Worm (Caenorhabditis elegans) whole organism, midembryonic: ENCODE measurements around the gene Y47D3A.34.
"Not testable (repeated sequence)": the region's sequence is repeated elsewhere in the genome, so short reads cannot be mapped to it uniquely, and the experiment has no call there.

Source experiments
- T22C8.4 ChIP-seq: fragments of 200-800 bp; sonication (Bioruptor generic); IDR thresholded peaks from 2 replicates; pipeline ENCODE4 v1.3.6; 2022; ENCODE audit warnings: missing genetic modification characterization, missing compliant biosample characterization
- cog-1 ChIP-seq: sonication (generic microtip); optimal IDR thresholded peaks from 2 replicates; lab custom pipeline; 2016; ENCODE audit warnings: missing genetic modification characterization, missing compliant biosample characterization
- flt-1 ChIP-seq: fragments of 200-800 bp; sonication (Bioruptor generic); IDR thresholded peaks from 2 replicates; pipeline ENCODE4 v1.3.6; 2022; ENCODE audit warnings: missing genetic modification characterization, missing compliant biosample characterization
- klf-2 ChIP-seq: fragments of 200-800 bp; sonication (Bioruptor generic); conservative IDR thresholded peaks from 2 replicates; pipeline ENCODE4 v1.3.6; 2022; ENCODE audit warnings: missing genetic modification reagents, missing genetic modification characterization, missing compliant biosample characterization
- med-1 ChIP-seq: sonication (generic microtip); optimal IDR thresholded peaks from 2 replicates; lab custom pipeline; 2017; ENCODE audit warnings: missing genetic modification characterization, mild to moderate bottlenecking, missing compliant biosample characterization, antibody characterized with exemption, missing genetic modification reagents; ENCODE audit not compliant: insufficient read depth
- ref-1 ChIP-seq: fragments of 200-800 bp; sonication (Bioruptor generic); conservative IDR thresholded peaks from 2 replicates; pipeline ENCODE4 v1.3.6; 2022; ENCODE audit warnings: missing genetic modification reagents, missing genetic modification characterization, missing compliant biosample characterization
- tab-1 ChIP-seq: fragments of 200-800 bp; sonication (Bioruptor generic); IDR thresholded peaks from 2 replicates; pipeline ENCODE4 v1.3.6; 2022; ENCODE audit warnings: missing genetic modification characterization, missing compliant biosample characterization
- ztf-23 ChIP-seq: fragments of 200-800 bp; sonication (Bioruptor generic); IDR thresholded peaks from 2 replicates; pipeline ENCODE4 v1.3.6; 2022; ENCODE audit warnings: missing genetic modification reagents, missing genetic modification characterization, missing compliant biosample characterization
- ztf-29 ChIP-seq: fragments of 200-800 bp; sonication (Bioruptor generic); IDR thresholded peaks from 2 replicates; pipeline ENCODE4 v1.3.6; 2022; ENCODE audit warnings: missing genetic modification reagents, missing genetic modification characterization, missing compliant biosample characterization

Y47D3A.34 gene

ce11 chrIII:11238309-11238708 is 3.6 kb upstream of the Y47D3A.34 start:
- TF ChIP-seq ztf-23 (GFP tag; lab: Robert Waterston, UW) (no peak), cog-1 (tag; lab: Kevin White, UChicago) (no peak), T22C8.4 (GFP tag; lab: Robert Waterston, UW) (no peak), flt-1 (GFP tag; lab: Robert Waterston, UW) (no peak), tab-1 (GFP tag; lab: Robert Waterston, UW) (no peak), med-1 (GFP tag; lab: Kevin White, UChicago) (no peak), klf-2 (no peak), ref-1 (GFP tag; lab: Robert Waterston, UW) (no peak)

ce11 chrIII:11237741-11238140 is 3.1 kb upstream of the Y47D3A.34 start:
- TF ChIP-seq cog-1 (tag; lab: Kevin White, UChicago): no peak
- no peak for TF ChIP-seq klf-2
- TF ChIP-seq flt-1 (GFP tag; lab: Robert Waterston, UW): no peak
- TF ChIP-seq T22C8.4 (GFP tag; lab: Robert Waterston, UW): no peak
- TF ChIP-seq med-1 (GFP tag; lab: Kevin White, UChicago): no peak
- TF ChIP-seq ref-1 (GFP tag; lab: Robert Waterston, UW): no peak
- TF ChIP-seq ztf-29 (GFP tag; lab: Robert Waterston, UW): no peak
- TF ChIP-seq tab-1 (GFP tag; lab: Robert Waterston, UW): no peak
- no peak for TF ChIP-seq ztf-23 (GFP tag; lab: Robert Waterston, UW)

- TF ChIP-seq flt-1 (GFP tag; lab: Robert Waterston, UW) (peak; percentile 59; the same call in 1 of the 2 replicates), ztf-29 (GFP tag; lab: Robert Waterston, UW) (no peak), tab-1 (GFP tag; lab: Robert Waterston, UW) (no peak), ztf-23 (GFP tag; lab: Robert Waterston, UW) (peak; percentile 74), T22C8.4 (GFP tag; lab: Robert Waterston, UW) (no peak), med-1 (GFP tag; lab: Kevin White, UChicago) (peak; percentile 58), cog-1 (tag; lab: Kevin White, UChicago) (no peak), ref-1 (GFP tag; lab: Robert Waterston, UW) (no peak), klf-2 (no peak)
These were observed 2.1 kb upstream of the Y47D3A.34 start, which contains the start of the genes Y47D3A.14 and aakb-2 for ce11 chrIII:11236788-11237187. TSS of gene Y47D3A.14 (minus strand) at chrIII:11236868. TSS of gene aakb-2 (plus strand) at chrIII:11237143.

ce11 chrIII:11231969-11232368 is 2.7 kb downstream of the Y47D3A.34 start, which contains the start of gene elo-8:
TSS of gene elo-8 (minus strand) at chrIII:11232069.
- TF ChIP-seq flt-1 (GFP tag; lab: Robert Waterston, UW) (no peak), ztf-23 (GFP tag; lab: Robert Waterston, UW) (no peak), cog-1 (tag; lab: Kevin White, UChicago) (no peak), ref-1 (GFP tag; lab: Robert Waterston, UW) (no peak), tab-1 (GFP tag; lab: Robert Waterston, UW) (no peak), med-1 (GFP tag; lab: Kevin White, UChicago) (no peak), klf-2 (no peak)

- TF ChIP-seq T22C8.4 (GFP tag; lab: Robert Waterston, UW) (peak; percentile 76), flt-1 (GFP tag; lab: Robert Waterston, UW) (no peak), cog-1 (tag; lab: Kevin White, UChicago) (no peak)
These were observed 3.3 kb downstream of the Y47D3A.34 start for ce11 chrIII:11231408-11231807.

- TF ChIP-seq T22C8.4 (GFP tag; lab: Robert Waterston, UW): peak; percentile 62
- no peak for TF ChIP-seq ztf-29 (GFP tag; lab: Robert Waterston, UW)
These were observed 4.1 kb downstream of the Y47D3A.34 start for ce11 chrIII:11230581-11230980.

ce11 chrIII:11227025-11227424 is 7.6 kb downstream of the Y47D3A.34 start, which contains the start of gene tbx-37:
TSS of gene tbx-37 (minus strand) at chrIII:11227125.
- TF ChIP-seq ztf-23 (GFP tag; lab: Robert Waterston, UW): no peak
- no peak for TF ChIP-seq klf-2
- TF ChIP-seq T22C8.4 (GFP tag; lab: Robert Waterston, UW): no peak
- no peak for TF ChIP-seq ztf-29 (GFP tag; lab: Robert Waterston, UW)
- TF ChIP-seq ref-1 (GFP tag; lab: Robert Waterston, UW): no peak
- TF ChIP-seq flt-1 (GFP tag; lab: Robert Waterston, UW): no peak
- no peak for TF ChIP-seq tab-1 (GFP tag; lab: Robert Waterston, UW)

- not testable (repeated sequence) for TF ChIP-seq tab-1, ztf-29, ztf-23 (GFP tag; lab: Robert Waterston, UW)
These were observed 10.7 kb downstream of the Y47D3A.34 start, which contains the start of gene Y47D3A.13 for ce11 chrIII:11224006-11224405. TSS of gene Y47D3A.13 (minus strand) at chrIII:11224106.

- peak; percentile 94 for TF ChIP-seq T22C8.4 (GFP tag; lab: Robert Waterston, UW)
- no peak for TF ChIP-seq med-1 (GFP tag; lab: Kevin White, UChicago)
These were observed 13.0 kb downstream of the Y47D3A.34 start for ce11 chrIII:11221583-11222191.

- TF ChIP-seq klf-2 (no peak), tab-1 (GFP tag; lab: Robert Waterston, UW) (no peak), T22C8.4 (GFP tag; lab: Robert Waterston, UW) (no peak)
These were observed 16.4 kb downstream of the Y47D3A.34 start, which contains the start of the genes tbx-34 and wht-8 for ce11 chrIII:11218150-11218841. TSS of gene tbx-34 (minus strand) at chrIII:11218250. TSS of gene wht-8 (plus strand) at chrIII:11218791.
